Worm (Caenorhabditis elegans) whole organism, L1 larva: ENCODE measurements around the gene F42A8.1.

Experiments
- C16A3.4 ChIP-seq: fragments of 150-350 bp; optimal IDR thresholded peaks from 2 replicates; lab custom pipeline; 2014; ENCODE audit warnings: missing biosample characterization, missing genetic modification characterization
- C34B4.2 ChIP-seq: sonication (generic microtip); optimal IDR thresholded peaks from 2 replicates; lab custom pipeline; 2017; ENCODE audit warnings: mild to moderate bottlenecking, missing genetic modification characterization, missing compliant biosample characterization
- F16B12.6 ChIP-seq: fragments of 150-350 bp; optimal IDR thresholded peaks from 2 replicates; lab custom pipeline; 2014; ENCODE audit warnings: missing biosample characterization, missing genetic modification characterization
- ama-1 ChIP-seq: fragments of 150-350 bp; optimal IDR thresholded peaks from 2 replicates; lab custom pipeline; 2014
- blmp-1 ChIP-seq: fragments of 150-350 bp; optimal IDR thresholded peaks from 2 replicates; lab custom pipeline; 2014; ENCODE audit warnings: missing biosample characterization, missing genetic modification characterization
- ceh-63 ChIP-seq: fragments of 200-800 bp; sonication (Bioruptor generic); optimal IDR thresholded peaks from 2 replicates; lab custom pipeline; 2018; ENCODE audit warnings: mild to moderate bottlenecking, missing genetic modification characterization, missing compliant biosample characterization
- ceh-82 ChIP-seq, 3 experiments: fragments of 150-350 bp in 1 of 3; sonication (generic microtip) in 2 of 3; optimal IDR thresholded peaks; 2 replicates each; lab custom pipeline; 2014 to 2017; ENCODE audit warnings: missing biosample characterization in 3 of 3, missing genetic modification characterization in 3 of 3
- dpl-1 ChIP-seq, 3 experiments: fragments of 150-350 bp in 2 of 3; sonication (generic microtip) in 1 of 3; optimal IDR thresholded peaks; 2 replicates each; lab custom pipeline; 2014 to 2017; ENCODE audit warnings: missing biosample characterization in 3 of 3, missing genetic modification characterization in 3 of 3, missing genetic modification reagents in 3 of 3
- dsc-1 ChIP-seq: sonication (generic microtip); optimal IDR thresholded peaks from 2 replicates; lab custom pipeline; 2016; ENCODE audit warnings: mild to moderate bottlenecking, missing genetic modification characterization, missing compliant biosample characterization
- efl-1 ChIP-seq, 4 experiments: fragments of 150-350 bp; optimal IDR thresholded peaks in 3 of 4; peaks in 1 of 4; 1 replicate in 1 of 4; 2 replicates in 3 of 4; lab custom pipeline; 2014; ENCODE audit warnings: missing biosample characterization in 2 of 4, missing genetic modification characterization in 2 of 4, missing genetic modification reagents in 2 of 4
- fkh-4 ChIP-seq: sonication (generic microtip); optimal IDR thresholded peaks from 2 replicates; lab custom pipeline; 2016; ENCODE audit warnings: missing compliant biosample characterization, missing genetic modification characterization, borderline replicate concordance
- fkh-8 ChIP-seq: sonication (generic microtip); optimal IDR thresholded peaks from 2 replicates; lab custom pipeline; 2016; ENCODE audit warnings: mild to moderate bottlenecking, missing genetic modification characterization, missing compliant biosample characterization
- grh-1 ChIP-seq: fragments of 200-800 bp; sonication (Bioruptor generic); IDR thresholded peaks from 2 replicates; pipeline ENCODE4 v1.3.6; 2022; ENCODE audit warnings: missing genetic modification reagents, missing genetic modification characterization, missing compliant biosample characterization
- hpl-2 ChIP-seq: fragments of 150-350 bp; optimal IDR thresholded peaks from 2 replicates; lab custom pipeline; 2014; ENCODE audit warnings: missing biosample characterization, missing genetic modification reagents, missing genetic modification characterization
- jun-1 ChIP-seq: fragments of 150-350 bp; optimal IDR thresholded peaks from 2 replicates; lab custom pipeline; 2014; ENCODE audit warnings: missing biosample characterization, missing genetic modification reagents, missing genetic modification characterization
- lin-14 ChIP-seq: fragments of 200-800 bp; sonication (Bioruptor generic); optimal IDR thresholded peaks from 2 replicates; lab custom pipeline; 2018; ENCODE audit warnings: mild to moderate bottlenecking, missing genetic modification characterization, moderate library complexity, missing compliant biosample characterization
- lin-35 ChIP-seq, 2 experiments: fragments of 150-350 bp; optimal IDR thresholded peaks; 2 replicates each; lab custom pipeline; 2014; ENCODE audit warnings: missing biosample characterization in 2 of 2, missing genetic modification characterization in 2 of 2, missing genetic modification reagents in 2 of 2
- lir-3 ChIP-seq: sonication (generic microtip); optimal IDR thresholded peaks from 2 replicates; lab custom pipeline; 2016; ENCODE audit warnings: mild to moderate bottlenecking, missing genetic modification characterization, moderate library complexity, missing compliant biosample characterization; ENCODE audit not compliant: poor library complexity
- lsy-2 ChIP-seq, 2 experiments: fragments of 150-350 bp; optimal IDR thresholded peaks; 2 replicates each; lab custom pipeline; 2014; ENCODE audit warnings: missing biosample characterization in 2 of 2, missing genetic modification characterization in 2 of 2
- mab-9 ChIP-seq: fragments of 200-800 bp; sonication (Bioruptor generic); IDR thresholded peaks from 2 replicates; pipeline ENCODE4 v1.3.6; 2022; ENCODE audit warnings: missing genetic modification reagents, missing genetic modification characterization, missing compliant biosample characterization
- mef-2 ChIP-seq: fragments of 150-350 bp; optimal IDR thresholded peaks from 2 replicates; lab custom pipeline; 2014; ENCODE audit warnings: missing biosample characterization, missing genetic modification characterization
- mep-1 ChIP-seq: fragments of 150-350 bp; optimal IDR thresholded peaks from 2 replicates; lab custom pipeline; 2014; ENCODE audit warnings: missing biosample characterization, missing genetic modification characterization
- nhr-20 ChIP-seq: sonication (generic microtip); optimal IDR thresholded peaks from 2 replicates; lab custom pipeline; 2016; ENCODE audit warnings: mild to moderate bottlenecking, missing genetic modification characterization, missing compliant biosample characterization
- nhr-47 ChIP-seq: sonication (generic microtip); optimal IDR thresholded peaks from 2 replicates; lab custom pipeline; 2016; ENCODE audit warnings: mild to moderate bottlenecking, missing genetic modification characterization, moderate library complexity, missing compliant biosample characterization
- nhr-71 ChIP-seq: sonication (generic microtip); optimal IDR thresholded peaks from 2 replicates; lab custom pipeline; 2016; ENCODE audit warnings: mild to moderate bottlenecking, missing genetic modification characterization, moderate library complexity, missing compliant biosample characterization
- nhr-84 ChIP-seq: sonication (generic microtip); optimal IDR thresholded peaks from 2 replicates; lab custom pipeline; 2017; ENCODE audit warnings: missing biosample characterization, missing genetic modification characterization
- nhr-85 ChIP-seq: sonication (generic microtip); peaks from one replicate; lab custom pipeline; 2016; ENCODE audit warnings: missing genetic modification characterization, inconsistent platforms, missing compliant biosample characterization
- rnt-1 ChIP-seq: sonication (generic microtip); optimal IDR thresholded peaks from 2 replicates; lab custom pipeline; 2016; ENCODE audit warnings: mild to moderate bottlenecking, missing genetic modification characterization, moderate library complexity, missing compliant biosample characterization
- skn-1 ChIP-seq: fragments of 150-350 bp; optimal IDR thresholded peaks from 2 replicates; lab custom pipeline; 2014; ENCODE audit warnings: missing biosample characterization, missing genetic modification characterization
- snpc-4 ChIP-seq: fragments of 150-350 bp; optimal IDR thresholded peaks from 2 replicates; lab custom pipeline; 2014; ENCODE audit warnings: missing biosample characterization, missing genetic modification characterization
- snu-23 ChIP-seq: sonication (generic microtip); optimal IDR thresholded peaks from 2 replicates; lab custom pipeline; 2016; ENCODE audit warnings: missing genetic modification characterization, missing compliant biosample characterization
- sptf-1 ChIP-seq: fragments of 150-350 bp; optimal IDR thresholded peaks from 2 replicates; lab custom pipeline; 2014; ENCODE audit warnings: missing biosample characterization, missing genetic modification characterization
- unc-30 ChIP-seq: sonication (generic microtip); optimal IDR thresholded peaks from 2 replicates; lab custom pipeline; 2017; ENCODE audit warnings: missing biosample characterization, missing genetic modification characterization
- unc-86 ChIP-seq: sonication (generic microtip); optimal IDR thresholded peaks from 2 replicates; lab custom pipeline; 2016; ENCODE audit warnings: missing genetic modification characterization, missing compliant biosample characterization
- unc-98 ChIP-seq: fragments of 200-800 bp; sonication (Bioruptor generic); IDR thresholded peaks from 2 replicates; pipeline ENCODE4 v1.3.6; 2022; ENCODE audit warnings: missing genetic modification characterization, missing compliant biosample characterization
- vab-15 ChIP-seq: sonication (generic microtip); optimal IDR thresholded peaks from 2 replicates; lab custom pipeline; 2017; ENCODE audit warnings: missing genotype, mild to moderate bottlenecking, missing genetic modification characterization, missing compliant biosample characterization
- xbp-1 ChIP-seq: sonication (generic microtip); optimal IDR thresholded peaks from 2 replicates; lab custom pipeline; 2016; ENCODE audit warnings: missing genetic modification characterization, missing compliant biosample characterization
- zip-4 ChIP-seq: fragments of 200-800 bp; sonication (Bioruptor generic); optimal IDR thresholded peaks from 2 replicates; lab custom pipeline; 2018; ENCODE audit warnings: mild to moderate bottlenecking, missing genetic modification characterization, moderate library complexity, missing compliant biosample characterization

F42A8.1 gene

DNA sequence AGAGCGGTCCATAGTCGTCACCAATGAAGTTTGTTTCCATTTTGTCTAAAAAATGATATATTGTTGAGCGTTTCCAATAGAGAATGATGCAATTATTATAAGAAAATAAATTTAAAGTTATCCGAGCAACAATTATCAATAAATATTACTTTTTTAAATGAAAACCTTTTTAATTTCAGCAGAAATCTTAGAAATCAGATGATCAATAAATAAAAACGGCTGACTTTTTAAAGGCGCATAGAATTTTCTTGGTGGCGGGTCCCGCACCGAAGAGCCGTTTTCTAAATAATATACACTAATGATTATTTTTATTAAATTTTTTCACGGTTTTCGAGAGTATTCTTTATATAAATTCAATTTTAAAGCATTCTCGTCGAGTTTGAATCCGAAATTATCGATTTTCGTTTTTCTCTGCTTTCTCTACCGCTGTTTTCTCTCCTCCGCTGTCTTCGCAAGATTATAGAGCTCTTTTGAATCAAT lies 23.5 kb downstream of the F42A8.1 start, which contains the start of gene rab-39:
TSS of gene rab-39 (minus strand) at position 51 of the 480 bp plus-strand sequence.
- peak; percentile 22 to 53 (median 31) for TF ChIP-seq dpl-1 (GFP tag; optimal IDR thresholded peaks at IDR 0.05; lab: Kevin White, UChicago)
- TF ChIP-seq lsy-2 (tag; optimal IDR thresholded peaks at IDR 0.05; lab: Kevin White, UChicago) = peak; percentile 42 to 70
- peak; percentile 15 to 30 for TF ChIP-seq efl-1 (optimal IDR thresholded peaks at IDR 0.05; lab: Kevin White, UChicago)
- TF ChIP-seq efl-1 (GFP tag; optimal IDR thresholded peaks at IDR 0.05 in 1 of 2; lab: Kevin White, UChicago) = peak; percentile 40 to 83
- peak; percentile 26 for TF ChIP-seq C16A3.4 (tag; lab: Kevin White, UChicago)
- peak; percentile 65 for TF ChIP-seq mep-1 (tag; lab: Kevin White, UChicago)
- TF ChIP-seq lin-14 (GFP tag; lab: Kevin White, UChicago) = peak; percentile 31
- peak; percentile 45 for TF ChIP-seq blmp-1 (tag; lab: Kevin White, UChicago)
- TF ChIP-seq lin-35 (GFP tag; optimal IDR thresholded peaks at IDR 0.05; lab: Kevin White, UChicago) = peak; percentile 21 to 42
- TF ChIP-seq fkh-8 (tag; lab: Kevin White, UChicago) = peak; percentile 29
- no peak for TF ChIP-seq mef-2
- peak; percentile 33 for TF ChIP-seq dsc-1 (tag; lab: Kevin White, UChicago)
- TF ChIP-seq nhr-71 = peak; percentile 30
- no peak for TF ChIP-seq mab-9
- TF ChIP-seq nhr-84 (tag; lab: Kevin White, UChicago) = no peak
- no peak for TF ChIP-seq ceh-82 (tag; optimal IDR thresholded peaks at IDR 0.05; lab: Kevin White, UChicago)
- TF ChIP-seq nhr-47 (tag; lab: Kevin White, UChicago) = peak; percentile 23
- no peak for TF ChIP-seq unc-86
- peak; percentile 32 for TF ChIP-seq skn-1 (tag; lab: Kevin White, UChicago)
- TF ChIP-seq nhr-20 (tag; lab: Kevin White, UChicago) = peak; percentile 4
- TF ChIP-seq snu-23 (GFP tag; lab: Kevin White, UChicago) = peak; percentile 7

DNA sequence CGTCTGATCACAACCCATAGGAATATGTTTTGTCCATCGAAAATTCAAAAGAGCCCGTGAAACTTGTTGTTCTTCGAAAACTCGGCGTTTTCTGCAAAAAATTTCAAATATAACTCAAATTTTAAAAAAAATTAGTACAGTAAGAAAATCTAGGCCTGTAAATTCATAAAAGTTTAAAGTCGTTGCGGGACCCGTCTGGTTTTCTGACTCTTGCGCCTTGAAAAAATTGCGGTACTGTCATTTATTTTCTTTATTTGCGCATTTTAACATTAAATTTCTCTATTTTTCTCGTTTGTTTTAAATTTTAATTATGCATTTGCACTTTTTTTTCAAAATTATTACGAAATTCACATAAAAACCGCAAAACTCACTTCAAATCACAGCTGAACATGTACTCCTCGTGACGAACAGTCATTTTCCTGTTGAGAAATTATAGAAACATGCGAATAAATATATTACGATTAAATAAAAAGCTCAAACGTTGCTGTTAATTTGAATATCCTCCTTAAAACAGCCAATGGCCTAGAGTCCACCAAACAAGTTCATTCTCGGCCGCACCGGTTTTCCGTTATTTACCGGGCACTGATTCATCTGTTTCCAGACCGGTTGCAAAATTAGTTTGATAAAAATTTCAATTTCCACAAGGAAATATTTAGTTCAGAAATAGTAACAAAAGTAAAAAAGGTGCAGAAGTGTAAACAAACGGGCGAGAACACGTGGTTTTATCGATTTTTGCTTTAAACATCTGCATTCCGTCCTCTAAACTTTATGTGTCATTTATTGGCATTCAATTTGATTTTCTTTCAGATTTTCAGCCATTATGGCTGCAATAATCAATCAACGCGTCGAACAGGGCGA lies 27.1 kb downstream of the F42A8.1 start, which contains the start of the genes csa-1 and wdfy-2:
TSS of gene csa-1 (minus strand) at position 669 of the 858 bp plus-strand sequence.
TSS of gene wdfy-2 (plus strand) at position 808 of the 858 bp plus-strand sequence.
- TF ChIP-seq dpl-1 (GFP tag; optimal IDR thresholded peaks at IDR 0.05; lab: Kevin White, UChicago) (peak; percentile 12 to 75 (median 63)), lin-14 (GFP tag; lab: Kevin White, UChicago) (peak; percentile 5), jun-1 (tag; lab: Kevin White, UChicago) (no peak), zip-4 (GFP tag; lab: Kevin White, UChicago) (no peak), sptf-1 (tag; lab: Kevin White, UChicago) (no peak), lsy-2 (tag; optimal IDR thresholded peaks at IDR 0.05; lab: Kevin White, UChicago) (peak in 1 of 2 experiments; percentile 7), snpc-4 (tag; lab: Kevin White, UChicago) (no peak), nhr-85 (tag; lab: Kevin White, UChicago) (peak; percentile 74), F16B12.6 (tag; lab: Kevin White, UChicago) (no peak), unc-30 (tag; lab: Kevin White, UChicago) (no peak), rnt-1 (tag; lab: Kevin White, UChicago) (peak; percentile 15), grh-1 (GFP tag; lab: Robert Waterston, UW) (no peak), ama-1 (lab: Kevin White, UChicago) (no peak), efl-1 (optimal IDR thresholded peaks at IDR 0.05; lab: Kevin White, UChicago) (peak in 1 of 2 experiments; percentile 67), efl-1 (GFP tag; optimal IDR thresholded peaks at IDR 0.05 in 1 of 2; lab: Kevin White, UChicago) (peak; percentile 72 to 97), lir-3 (tag; lab: Kevin White, UChicago) (no peak), C34B4.2 (tag; lab: Kevin White, UChicago) (no peak), mep-1 (tag; lab: Kevin White, UChicago) (peak; percentile 38), ceh-63 (GFP tag; lab: Kevin White, UChicago) (no peak), vab-15 (tag; lab: Kevin White, UChicago) (no peak), lin-35 (GFP tag; optimal IDR thresholded peaks at IDR 0.05; lab: Kevin White, UChicago) (peak; percentile 32 to 79), hpl-2 (GFP tag; lab: Kevin White, UChicago) (no peak), xbp-1 (tag; lab: Kevin White, UChicago) (no peak), fkh-4 (tag; lab: Kevin White, UChicago) (no peak), unc-98 (GFP tag; lab: Robert Waterston, UW) (no peak)
